Worm (Caenorhabditis elegans) whole organism, mixed stage, embryonic: Measurements from ENCODE around the gene egrh-2.
A peak's percentile ranks its signal among the peaks of the same experiment; 100 is the strongest.

ENCODE experiments used
- M03D4.4 ChIP-seq: sonication (generic microtip); optimal IDR thresholded peaks from 2 replicates; lab custom pipeline; 2017; ENCODE audit warnings: mild to moderate bottlenecking, missing genetic modification characterization, missing compliant biosample characterization
- bed-3 ChIP-seq: fragments of 200-800 bp; sonication (Bioruptor generic); optimal IDR thresholded peaks from 3 replicates; lab custom pipeline; 2018; ENCODE audit warnings: mild to moderate bottlenecking, missing genetic modification characterization, moderate library complexity, missing compliant biosample characterization
- blmp-1 ChIP-seq: fragments of 150-350 bp; optimal IDR thresholded peaks from 2 replicates; lab custom pipeline; 2014; ENCODE audit warnings: missing biosample characterization, missing genetic modification characterization
- ceh-39 ChIP-seq: fragments of 150-350 bp; optimal IDR thresholded peaks from 2 replicates; lab custom pipeline; 2014; ENCODE audit warnings: missing biosample characterization, missing genetic modification characterization
- ceh-43 ChIP-seq: fragments of 200-800 bp; sonication (Bioruptor generic); optimal IDR thresholded peaks from 2 replicates; lab custom pipeline; 2018; ENCODE audit warnings: mild to moderate bottlenecking, missing genetic modification characterization, moderate library complexity, missing compliant biosample characterization
- ceh-83 ChIP-seq: fragments of 200-800 bp; sonication (Bioruptor generic); optimal IDR thresholded peaks from 2 replicates; lab custom pipeline; 2018; ENCODE audit warnings: mild to moderate bottlenecking, missing genetic modification characterization, missing compliant biosample characterization
- ces-1 ChIP-seq: fragments of 150-350 bp; optimal IDR thresholded peaks from 2 replicates; lab custom pipeline; 2014; ENCODE audit warnings: missing biosample characterization, missing genetic modification reagents, missing genetic modification characterization
- cnd-1 ChIP-seq: fragments of 200-800 bp; sonication (Bioruptor generic); optimal IDR thresholded peaks from 2 replicates; lab custom pipeline; 2018; ENCODE audit warnings: mild to moderate bottlenecking, missing genetic modification characterization, missing compliant biosample characterization
- drap-1 ChIP-seq: fragments of 200-800 bp; sonication (Bioruptor generic); optimal IDR thresholded peaks from 3 replicates; lab custom pipeline; 2018; ENCODE audit warnings: mild to moderate bottlenecking, missing genetic modification characterization, missing compliant biosample characterization
- elt-1 ChIP-seq: sonication (generic microtip); optimal IDR thresholded peaks from 2 replicates; lab custom pipeline; 2017; ENCODE audit warnings: missing genetic modification characterization, mild to moderate bottlenecking, missing compliant biosample characterization, antibody characterized with exemption, moderate library complexity, borderline replicate concordance; ENCODE audit not compliant: insufficient read depth
- elt-3 ChIP-seq: fragments of 150-350 bp; optimal IDR thresholded peaks from 2 replicates; lab custom pipeline; 2014; ENCODE audit warnings: missing biosample characterization, missing genetic modification characterization
- flh-1 ChIP-seq: fragments of 200-800 bp; sonication (Bioruptor generic); optimal IDR thresholded peaks from 2 replicates; lab custom pipeline; 2018; ENCODE audit warnings: mild to moderate bottlenecking, missing genetic modification characterization, moderate library complexity, missing compliant biosample characterization
- ham-2 ChIP-seq: fragments of 200-800 bp; sonication (Bioruptor generic); optimal IDR thresholded peaks from 2 replicates; lab custom pipeline; 2018; ENCODE audit warnings: mild to moderate bottlenecking, missing genetic modification characterization, missing compliant biosample characterization
- hlh-1 ChIP-seq: fragments of 150-350 bp; optimal IDR thresholded peaks from 2 replicates; lab custom pipeline; 2014; ENCODE audit warnings: missing biosample characterization, missing genetic modification reagents, missing genetic modification characterization
- lin-13 ChIP-seq: fragments of 150-350 bp; optimal IDR thresholded peaks from 2 replicates; lab custom pipeline; 2014; ENCODE audit warnings: missing biosample characterization, missing genetic modification characterization
- lin-32 ChIP-seq: fragments of 200-800 bp; sonication (Bioruptor generic); optimal IDR thresholded peaks from 2 replicates; lab custom pipeline; 2018; ENCODE audit warnings: mild to moderate bottlenecking, missing genetic modification characterization, missing compliant biosample characterization
- lsy-2 ChIP-seq: fragments of 150-350 bp; optimal IDR thresholded peaks from 2 replicates; lab custom pipeline; 2014; ENCODE audit warnings: missing biosample characterization, missing genetic modification characterization
- mab-5 ChIP-seq: fragments of 150-350 bp; optimal IDR thresholded peaks from 2 replicates; lab custom pipeline; 2014; ENCODE audit warnings: missing biosample characterization, missing genetic modification characterization
- mep-1 ChIP-seq: fragments of 150-350 bp; optimal IDR thresholded peaks from 2 replicates; lab custom pipeline; 2017; ENCODE audit warnings: missing biosample characterization, missing genetic modification reagents, missing genetic modification characterization, inconsistent platforms
- mls-2 ChIP-seq: sonication (generic microtip); optimal IDR thresholded peaks from 2 replicates; lab custom pipeline; 2016; ENCODE audit warnings: mild to moderate bottlenecking, missing genetic modification characterization, moderate library complexity, missing compliant biosample characterization
- nhr-12 ChIP-seq: fragments of 150-350 bp; optimal IDR thresholded peaks from 2 replicates; lab custom pipeline; 2014; ENCODE audit warnings: missing biosample characterization, missing genetic modification characterization
- nhr-2 ChIP-seq: fragments of 150-350 bp; optimal IDR thresholded peaks from 2 replicates; lab custom pipeline; 2014; ENCODE audit warnings: missing biosample characterization, missing genetic modification characterization
- nhr-237 ChIP-seq: fragments of 150-350 bp; optimal IDR thresholded peaks from 2 replicates; lab custom pipeline; 2014; ENCODE audit warnings: missing biosample characterization, missing genetic modification characterization
- nhr-28 ChIP-seq: fragments of 150-350 bp; optimal IDR thresholded peaks from 2 replicates; lab custom pipeline; 2014; ENCODE audit warnings: missing biosample characterization, missing genetic modification characterization
- nhr-76 ChIP-seq: sonication (generic microtip); optimal IDR thresholded peaks from 2 replicates; lab custom pipeline; 2017; ENCODE audit warnings: missing biosample characterization, missing genetic modification characterization
- pha-4 ChIP-seq: fragments of 150-350 bp; optimal IDR thresholded peaks from 2 replicates; lab custom pipeline; 2018; ENCODE audit warnings: missing biosample characterization, missing genetic modification reagents, missing genetic modification characterization
- sem-2 ChIP-seq: fragments of 200-800 bp; sonication (Bioruptor generic); optimal IDR thresholded peaks from 2 replicates; lab custom pipeline; 2018; ENCODE audit warnings: mild to moderate bottlenecking, missing genetic modification characterization, missing compliant biosample characterization
- snpc-4 ChIP-seq: fragments of 150-350 bp; optimal IDR thresholded peaks from 2 replicates; lab custom pipeline; 2014; ENCODE audit warnings: missing biosample characterization, missing genetic modification characterization
- sptf-1 ChIP-seq: sonication (generic microtip); optimal IDR thresholded peaks from 2 replicates; lab custom pipeline; 2017; ENCODE audit warnings: mild to moderate bottlenecking, missing genetic modification characterization, moderate library complexity, missing compliant biosample characterization
- tbx-8 ChIP-seq: fragments of 200-800 bp; sonication (Bioruptor generic); optimal IDR thresholded peaks from 2 replicates; lab custom pipeline; 2018; ENCODE audit warnings: mild to moderate bottlenecking, missing genetic modification characterization, moderate library complexity, missing compliant biosample characterization
- unc-120 ChIP-seq: sonication (generic microtip); optimal IDR thresholded peaks from 2 replicates; lab custom pipeline; 2017; ENCODE audit warnings: missing genetic modification characterization, missing compliant biosample characterization; ENCODE audit not compliant: poor library complexity, severe bottlenecking
- unc-39 ChIP-seq: fragments of 150-350 bp; optimal IDR thresholded peaks from 2 replicates; lab custom pipeline; 2014; ENCODE audit warnings: missing biosample characterization, missing genetic modification characterization
- unc-62 ChIP-seq: fragments of 150-350 bp; optimal IDR thresholded peaks from 2 replicates; lab custom pipeline; 2014; ENCODE audit warnings: missing biosample characterization, missing genetic modification reagents, missing genetic modification characterization
- zip-8 ChIP-seq: fragments of 150-350 bp; optimal IDR thresholded peaks from 2 replicates; lab custom pipeline; 2014; ENCODE audit warnings: missing biosample characterization, missing genetic modification characterization
- ztf-11 ChIP-seq: fragments of 150-350 bp; optimal IDR thresholded peaks from 2 replicates; lab custom pipeline; 2014; ENCODE audit warnings: missing biosample characterization, missing genetic modification characterization

egrh-2 gene

ce11 chrIV:1013233-1013798, 23.1 kb upstream of the egrh-2 start:
- TF ChIP-seq hlh-1, result no peak
- no peak for TF ChIP-seq sem-2 (GFP tag; lab: Kevin White, UChicago)
- no peak for TF ChIP-seq nhr-2
- no peak for TF ChIP-seq sptf-1 (tag; lab: Kevin White, UChicago)
- no peak for TF ChIP-seq elt-1 (tag; lab: Kevin White, UChicago)
- TF ChIP-seq, all 35 proteins: peak for 0

ce11 chrIV:1012447-1012846, 22.2 kb upstream of the egrh-2 start, which contains the start of gene rbm-39:
TSS of gene rbm-39 (plus strand) at chrIV:1012624.
- TF ChIP-seq elt-1 (tag; lab: Kevin White, UChicago) (no peak), lin-32 (GFP tag; lab: Kevin White, UChicago) (no peak), snpc-4 (tag; lab: Kevin White, UChicago) (no peak), lin-13 (tag; lab: Kevin White, UChicago) (peak; percentile 80), unc-62 (GFP tag; lab: Kevin White, UChicago) (no peak), hlh-1 (peak; percentile 15), nhr-76 (tag; lab: Kevin White, UChicago) (no peak), zip-8 (tag; lab: Kevin White, UChicago) (no peak), nhr-12 (no peak), M03D4.4 (tag; lab: Kevin White, UChicago) (no peak), ceh-43 (no peak), mls-2 (tag; lab: Kevin White, UChicago) (no peak), ces-1 (peak; percentile 97), bed-3 (no peak), nhr-28 (no peak), tbx-8 (GFP tag; lab: Kevin White, UChicago) (no peak), flh-1 (no peak), ceh-83 (GFP tag; lab: Kevin White, UChicago) (no peak), unc-120 (peak; percentile 7), cnd-1 (tag; lab: Kevin White, UChicago) (no peak), sem-2 (GFP tag; lab: Kevin White, UChicago) (no peak), unc-39 (tag; lab: Kevin White, UChicago) (no peak), pha-4 (tag; lab: Kevin White, UChicago) (peak; percentile 74), mab-5 (no peak), sptf-1 (tag; lab: Kevin White, UChicago) (no peak), drap-1 (GFP tag; lab: Kevin White, UChicago) (no peak), ztf-11 (tag; lab: Kevin White, UChicago) (no peak), nhr-237 (tag; lab: Kevin White, UChicago) (peak; percentile 50), ham-2 (no peak), blmp-1 (no peak), nhr-2 (no peak), mep-1 (tag; lab: Kevin White, UChicago) (peak; percentile 82), lsy-2 (tag; lab: Kevin White, UChicago) (peak; percentile 82), ceh-39 (tag; lab: Kevin White, UChicago) (peak; percentile 77), elt-3 (no peak)

- no peak for TF ChIP-seq drap-1 (GFP tag; lab: Kevin White, UChicago)
- TF ChIP-seq ceh-83 (GFP tag; lab: Kevin White, UChicago), result no peak
- no peak for TF ChIP-seq ces-1
- TF ChIP-seq elt-1 (tag; lab: Kevin White, UChicago), result no peak
Measured at ce11 chrIV:1011776-1012175, 21.5 kb upstream of the egrh-2 start.

- TF ChIP-seq unc-62 (GFP tag; lab: Kevin White, UChicago) (no peak), nhr-28 (no peak), zip-8 (tag; lab: Kevin White, UChicago) (no peak), nhr-2 (no peak), cnd-1 (tag; lab: Kevin White, UChicago) (no peak)
- TF ChIP-seq, all 35 proteins: peak for 0
Measured at ce11 chrIV:1010212-1010611, 20.0 kb upstream of the egrh-2 start, which contains the start of gene atg-3. TSS of gene atg-3 (plus strand) at chrIV:1010512.
